Fruit fly (Drosophila melanogaster) whole organism, adult: ENCODE results near the gene Hs6st.

ENCODE experiments used
- CG11617 ChIP-seq: fragments of 200-800 bp; sonication (Bioruptor generic); optimal IDR thresholded peaks from 2 replicates; lab custom pipeline; 2017; ENCODE audit warnings: mild to moderate bottlenecking, missing biosample characterization, missing genetic modification reagents, missing genetic modification characterization
- CG1620 ChIP-seq: fragments of 200-800 bp; sonication (Bioruptor generic); optimal IDR thresholded peaks from 2 replicates; lab custom pipeline; 2016; ENCODE audit warnings: missing biosample characterization, missing genetic modification characterization
- CG7101 ChIP-seq: fragments of 200-800 bp; sonication (Bioruptor generic); optimal IDR thresholded peaks from 2 replicates; lab custom pipeline; 2018; ENCODE audit warnings: missing biosample characterization, mild to moderate bottlenecking, missing genetic modification characterization, moderate library complexity
- Crg-1 ChIP-seq: fragments of 200-800 bp; sonication (Bioruptor generic); optimal IDR thresholded peaks from 2 replicates; lab custom pipeline; 2016; ENCODE audit warnings: missing biosample characterization, missing genetic modification characterization
- cnc ChIP-seq, 2 experiments: fragments of >200 bp; optimal IDR thresholded peaks; 2 replicates each; lab custom pipeline; 2017
- ovo ChIP-seq: fragments of 200-800 bp; sonication (Bioruptor generic); optimal IDR thresholded peaks from 2 replicates; lab custom pipeline; 2016; ENCODE audit warnings: missing biosample characterization, missing genetic modification characterization
- tj ChIP-seq: fragments of 200-800 bp; sonication (Bioruptor generic); optimal IDR thresholded peaks from 3 replicates; lab custom pipeline; 2017; ENCODE audit warnings: missing biosample characterization, mild to moderate bottlenecking, missing genetic modification characterization, moderate library complexity

dm6 chr3R:19997526-19998070 is 10.7 kb downstream of the Hs6st start:
- no peak for TF ChIP-seq ovo (GFP tag; lab: Kevin White, UChicago)
- no peak for TF ChIP-seq CG7101 (tag; lab: Kevin White, UChicago)
- no peak for TF ChIP-seq CG11617 (GFP tag; lab: Kevin White, UChicago)
- TF ChIP-seq Crg-1 (GFP tag; lab: Kevin White, UChicago), result no peak
- no peak for TF ChIP-seq CG1620 (GFP tag; lab: Kevin White, UChicago)
- no peak for TF ChIP-seq cnc (optimal IDR thresholded peaks at IDR 0.05; lab: Kevin White, UChicago)
- TF ChIP-seq tj, result no peak
